Worm (Caenorhabditis elegans): ENCODE results near the gene hphd-1.

Gene hphd-1

DNA sequence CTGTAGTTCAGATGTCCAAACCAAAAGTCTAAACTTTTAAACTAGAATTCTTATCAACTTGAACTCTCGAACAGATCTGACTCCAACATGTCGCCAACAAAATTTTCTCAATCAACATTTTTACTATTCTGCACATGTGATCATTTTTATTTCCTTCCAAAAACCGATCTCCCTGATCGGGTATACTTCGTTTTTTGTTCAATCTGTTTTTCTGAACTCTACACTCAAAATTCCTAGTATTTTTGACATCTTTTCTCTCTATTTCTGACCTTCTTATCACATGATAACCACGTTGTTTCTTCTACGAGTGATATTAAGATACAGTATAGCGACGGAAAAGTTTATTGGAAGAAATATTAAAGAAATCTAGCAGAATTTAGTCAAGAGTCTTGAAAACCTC is 9.9 kb upstream of the hphd-1 start (continued):
- TF ChIP-seq ceh-82 (tag; optimal IDR thresholded peaks at IDR 0.05): no peak
- peak; percentile 82 for TF ChIP-seq sma-9 (GFP tag; optimal IDR thresholded peaks at IDR 0.05)
- no peak for TF ChIP-seq sma-9 (tag; optimal IDR thresholded peaks at IDR 0.05)

DNA sequence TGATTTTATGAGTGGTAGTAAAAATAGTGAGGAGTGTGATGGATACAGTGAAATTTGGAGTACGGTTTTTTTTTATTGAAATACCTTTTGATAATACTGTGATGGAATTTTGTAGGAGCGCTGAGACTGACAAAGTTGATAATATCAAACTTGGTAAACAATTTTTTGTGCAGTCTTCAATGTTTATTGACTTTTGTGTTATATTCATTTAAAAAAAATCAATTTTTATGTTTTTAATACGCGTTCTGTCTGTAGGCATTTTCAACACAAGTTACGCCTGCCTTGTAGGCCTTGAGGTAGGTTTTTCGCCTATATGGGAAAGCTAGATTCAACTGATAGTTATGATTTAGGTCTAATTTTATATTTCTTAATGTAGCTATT is 8.5 kb upstream of the hphd-1 start:
- TF ChIP-seq crh-2 (tag; optimal IDR thresholded peaks at IDR 0.05) (no peak), nhr-237 (tag; optimal IDR thresholded peaks at IDR 0.05) (no peak), elt-1 (tag; optimal IDR thresholded peaks at IDR 0.05) (no peak), gmeb-1 (tag; optimal IDR thresholded peaks at IDR 0.05) (no peak), fos-1 (tag; optimal IDR thresholded peaks at IDR 0.05) (no peak), sma-3 (GFP tag; optimal IDR thresholded peaks at IDR 0.05) (no peak), sem-4 (tag; optimal IDR thresholded peaks at IDR 0.05) (no peak), mbf-1 (tag; optimal IDR thresholded peaks at IDR 0.05) (no peak), sma-9 (GFP tag; optimal IDR thresholded peaks at IDR 0.05) (no peak), sma-9 (tag; optimal IDR thresholded peaks at IDR 0.05) (no peak), alr-1 (tag; optimal IDR thresholded peaks at IDR 0.05) (no peak), unc-55 (GFP tag; optimal IDR thresholded peaks at IDR 0.05) (no peak), nhr-6 (tag; optimal IDR thresholded peaks at IDR 0.05) (no peak), elt-3 (tag; optimal IDR thresholded peaks at IDR 0.05) (no peak), nhr-11 (tag; optimal IDR thresholded peaks at IDR 0.05) (no peak), nhr-21 (tag; optimal IDR thresholded peaks at IDR 0.05) (no peak), mab-5 (tag; optimal IDR thresholded peaks at IDR 0.05) (no peak), dmd-4 (tag; optimal IDR thresholded peaks at IDR 0.05) (no peak), lin-39 (tag; optimal IDR thresholded peaks at IDR 0.05) (no peak), nhr-25 (tag; optimal IDR thresholded peaks at IDR 0.05) (no peak)

DNA sequence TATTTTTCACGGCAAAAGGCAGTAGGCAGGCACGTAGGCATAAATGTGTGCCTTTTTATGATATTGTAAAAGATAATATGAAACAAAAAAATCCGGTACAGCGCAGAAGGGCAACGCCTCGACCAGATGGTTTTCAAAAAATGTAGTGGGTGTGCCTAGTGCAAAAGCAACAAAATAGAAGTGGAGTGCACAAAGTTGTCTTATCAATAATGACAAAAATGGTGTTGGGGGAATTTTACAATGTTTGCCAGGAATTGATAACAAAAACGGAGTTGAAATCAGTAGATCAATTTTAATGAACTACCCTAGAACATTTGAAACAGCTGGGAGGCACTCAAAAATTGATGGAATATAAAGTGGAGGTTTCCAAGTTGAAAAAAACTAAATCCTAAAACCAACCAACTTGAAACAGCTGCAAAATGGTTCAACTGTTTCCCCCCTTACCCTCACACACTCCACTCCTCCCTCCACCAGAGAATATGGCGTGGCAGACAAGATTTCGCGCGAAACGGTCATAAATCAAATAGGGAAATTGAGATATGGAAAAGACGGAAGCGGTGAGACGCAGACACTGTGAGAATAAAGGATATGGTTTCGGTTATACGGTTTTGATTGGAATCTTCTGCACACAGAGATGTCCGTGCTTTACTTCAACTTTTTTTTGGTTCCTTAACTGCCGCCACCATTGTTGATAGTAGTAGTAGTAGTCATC is 7.9 kb upstream of the hphd-1 start:
- no peak for TF ChIP-seq lin-39 (tag; optimal IDR thresholded peaks at IDR 0.05)
- no peak for TF ChIP-seq unc-39 (tag; optimal IDR thresholded peaks at IDR 0.05)
- no peak for TF ChIP-seq unc-55 (GFP tag; optimal IDR thresholded peaks at IDR 0.05)
- no peak for TF ChIP-seq ZK546.5 (tag; optimal IDR thresholded peaks at IDR 0.05)
- peak; percentile 33 for TF ChIP-seq fos-1 (tag; optimal IDR thresholded peaks at IDR 0.05)
- TF ChIP-seq ceh-16 (tag; optimal IDR thresholded peaks at IDR 0.05): peak; percentile 46
- peak; percentile 26 for TF ChIP-seq nhr-129 (tag; optimal IDR thresholded peaks at IDR 0.05)
- TF ChIP-seq elt-1 (tag; optimal IDR thresholded peaks at IDR 0.05): no peak
- TF ChIP-seq C34F6.9 (tag; optimal IDR thresholded peaks at IDR 0.05): no peak
- no peak for TF ChIP-seq snpc-4 (tag; optimal IDR thresholded peaks at IDR 0.05)
- peak; percentile 38 for TF ChIP-seq sma-9 (GFP tag; optimal IDR thresholded peaks at IDR 0.05)
- no peak for TF ChIP-seq sma-9 (tag; optimal IDR thresholded peaks at IDR 0.05)
- TF ChIP-seq nhr-77 (tag; optimal IDR thresholded peaks at IDR 0.05): no peak
- TF ChIP-seq nhr-25 (tag; optimal IDR thresholded peaks at IDR 0.05): peak; percentile 56
- no peak for TF ChIP-seq Y55F3AM.14 (GFP tag; optimal IDR thresholded peaks at IDR 0.05)
- TF ChIP-seq mdl-1 (tag; optimal IDR thresholded peaks at IDR 0.05): no peak
- TF ChIP-seq F13H6.1 (tag; optimal IDR thresholded peaks at IDR 0.05): no peak
- TF ChIP-seq gmeb-1 (tag; optimal IDR thresholded peaks at IDR 0.05): peak; percentile 19
- TF ChIP-seq nhr-12 (tag; optimal IDR thresholded peaks at IDR 0.05): no peak
- peak; percentile 58 for TF ChIP-seq mab-5 (tag; optimal IDR thresholded peaks at IDR 0.05)
- TF ChIP-seq sem-4 (tag; optimal IDR thresholded peaks at IDR 0.05): peak; percentile 23
- peak; percentile 37 for TF ChIP-seq nhr-21 (tag; optimal IDR thresholded peaks at IDR 0.05)
- no peak for TF ChIP-seq nhr-237 (tag; optimal IDR thresholded peaks at IDR 0.05)
- TF ChIP-seq R02D3.7 (tag; optimal IDR thresholded peaks at IDR 0.05): no peak
- TF ChIP-seq blmp-1 (tag; optimal IDR thresholded peaks at IDR 0.05; ENCODE audit: insufficient read depth): peak; percentile 19
- peak; percentile 38 for TF ChIP-seq crh-2 (tag; optimal IDR thresholded peaks at IDR 0.05)

DNA sequence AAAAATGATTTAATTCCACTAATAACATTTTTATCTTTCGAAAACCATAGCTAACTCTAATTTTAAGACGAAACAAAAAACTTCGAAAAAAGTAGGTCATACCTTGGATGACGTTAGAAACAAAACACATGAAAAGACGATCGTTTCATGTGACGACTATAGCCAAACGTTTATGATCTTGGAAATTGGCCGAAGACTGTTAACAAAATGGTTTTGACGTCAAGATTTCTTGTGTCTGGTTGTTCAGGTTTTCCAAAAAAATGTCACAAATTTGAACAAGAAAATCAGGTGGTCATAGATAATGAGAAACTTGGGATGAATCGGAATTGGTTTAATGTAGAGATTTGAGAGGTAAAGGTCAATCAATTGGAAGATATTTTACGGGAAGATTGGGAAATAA is 6.9 kb upstream of the hphd-1 start:
- TF ChIP-seq mdl-1 (tag; optimal IDR thresholded peaks at IDR 0.05) (no peak), snpc-4 (tag; optimal IDR thresholded peaks at IDR 0.05) (no peak), nhr-25 (tag; optimal IDR thresholded peaks at IDR 0.05) (peak; percentile 2), sma-3 (GFP tag; optimal IDR thresholded peaks at IDR 0.05) (peak; percentile 17), nhr-6 (tag; optimal IDR thresholded peaks at IDR 0.05) (no peak), nhr-21 (tag; optimal IDR thresholded peaks at IDR 0.05) (no peak), lin-39 (tag; optimal IDR thresholded peaks at IDR 0.05) (no peak), nhr-77 (tag; optimal IDR thresholded peaks at IDR 0.05) (no peak), blmp-1 (tag; optimal IDR thresholded peaks at IDR 0.05; ENCODE audit: insufficient read depth) (no peak), elt-3 (tag; optimal IDR thresholded peaks at IDR 0.05) (no peak), R02D3.7 (tag; optimal IDR thresholded peaks at IDR 0.05) (no peak), ztf-1 (GFP tag; conservative IDR thresholded peaks at IDR 0.05) (no peak), sem-4 (tag; optimal IDR thresholded peaks at IDR 0.05) (no peak)
